Fruit fly (Drosophila melanogaster) S2 (cell line): ENCODE measurements around the gene CG11068.

Experiments
- CG8478 ChIP-seq: fragments of >200 bp; optimal IDR thresholded peaks from 2 replicates; lab custom pipeline; 2018
- CTCF ChIP-seq, 2 experiments: fragments of >200 bp; optimal IDR thresholded peaks; 2 replicates each; lab custom pipeline; 2018

DNA sequence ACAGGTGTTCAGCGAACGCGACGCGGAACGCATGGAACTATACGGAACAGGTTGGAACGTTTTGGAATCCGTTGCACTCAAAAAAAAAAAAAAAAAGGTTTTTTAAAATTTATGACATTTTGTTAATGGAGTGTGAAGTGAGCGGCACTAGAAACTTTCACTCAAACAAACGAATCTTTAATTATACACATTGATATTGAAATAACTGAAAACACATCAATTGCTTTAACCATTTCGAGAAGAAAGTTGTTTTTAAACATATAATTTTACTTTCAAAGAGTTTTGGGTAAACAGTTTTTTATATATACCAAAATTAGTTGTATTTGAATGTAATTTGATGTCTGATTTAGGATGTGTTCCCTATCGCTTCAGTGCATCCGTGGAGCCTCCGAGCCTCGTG, 43.9 kb upstream of the CG11068 start:
- TF ChIP-seq CG8478 (lab: Kevin White, UChicago) = no peak
- no peak for TF ChIP-seq CTCF (optimal IDR thresholded peaks at IDR 0.05; lab: Kevin White, UChicago)
